Worm (Caenorhabditis elegans): Measurements from ENCODE around the gene F59F5.3.

DNA sequence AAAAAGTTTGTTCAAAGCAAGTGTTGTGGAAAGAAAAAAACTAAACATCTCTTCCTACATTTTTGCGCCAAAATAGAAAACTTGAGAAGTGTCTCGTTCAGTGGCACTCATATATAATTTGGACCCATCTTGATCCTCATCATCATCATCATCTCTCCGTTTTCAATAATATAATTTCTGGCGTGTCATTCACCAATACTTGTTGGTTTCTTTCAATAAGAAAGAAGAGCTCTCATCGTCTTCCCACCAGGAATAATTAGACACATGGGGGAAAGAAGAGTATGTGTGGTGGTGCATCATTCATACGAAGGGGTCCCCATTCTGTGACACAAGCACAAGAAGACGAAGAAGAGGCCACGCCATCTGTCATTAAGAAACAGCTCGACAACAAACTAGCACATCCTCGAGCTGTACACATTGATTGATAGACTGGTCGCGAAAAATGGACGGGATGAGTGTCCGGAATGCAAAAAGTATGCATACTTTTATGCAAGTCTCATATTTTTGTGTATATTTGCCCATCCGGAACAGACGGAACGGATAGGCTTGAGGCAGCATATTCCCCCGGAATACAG is 49.1 kb upstream of the F59F5.3 start:
- no peak for TF ChIP-seq nhr-28 (tag; optimal IDR thresholded peaks at IDR 0.05)
- peak; percentile 87 for TF ChIP-seq ces-1 (GFP tag; optimal IDR thresholded peaks at IDR 0.05)
- no peak for TF ChIP-seq lsy-2 (tag; optimal IDR thresholded peaks at IDR 0.05)
- no peak for TF ChIP-seq zip-8 (tag; optimal IDR thresholded peaks at IDR 0.05)
- no peak for TF ChIP-seq lin-13 (tag; optimal IDR thresholded peaks at IDR 0.05)
- TF ChIP-seq nhr-76 (tag; optimal IDR thresholded peaks at IDR 0.05), result no peak
- TF ChIP-seq elt-3 (tag; optimal IDR thresholded peaks at IDR 0.05), result no peak
- TF ChIP-seq nhr-12 (tag; optimal IDR thresholded peaks at IDR 0.05), result no peak
- no peak for TF ChIP-seq mep-1 (tag; optimal IDR thresholded peaks at IDR 0.05)
- no peak for TF ChIP-seq nhr-237 (tag; optimal IDR thresholded peaks at IDR 0.05)
- TF ChIP-seq flh-1 (GFP tag; optimal IDR thresholded peaks at IDR 0.05), result no peak
- TF ChIP-seq ztf-11 (tag; optimal IDR thresholded peaks at IDR 0.05), result no peak
